Worm (Caenorhabditis elegans): ENCODE results near the gene C08H9.15.

- TF ChIP-seq aly-1 (tag; optimal IDR thresholded peaks at IDR 0.05) (no peak), ceh-13 (GFP tag; optimal IDR thresholded peaks at IDR 0.05) (no peak), hmg-4 (GFP tag; optimal IDR thresholded peaks at IDR 0.05) (no peak), scrt-1 (GFP tag; IDR thresholded peaks at IDR 0.05) (no peak), ama-1 (optimal IDR thresholded peaks at IDR 0.05) (no peak), flt-1 (GFP tag; IDR thresholded peaks at IDR 0.05) (no peak), ceh-36 (tag; optimal IDR thresholded peaks at IDR 0.05) (no peak), tbx-11 (GFP tag; IDR thresholded peaks at IDR 0.05) (no peak), ets-7 (tag; optimal IDR thresholded peaks at IDR 0.05) (no peak), tra-4 (tag; optimal IDR thresholded peaks at IDR 0.05) (no peak), sea-1 (GFP tag; conservative IDR thresholded peaks at IDR 0.05) (no peak), hmbx-1 (tag; optimal IDR thresholded peaks at IDR 0.05) (no peak), F13C5.2 (tag; optimal IDR thresholded peaks at IDR 0.05) (no peak), hnd-1 (tag; optimal IDR thresholded peaks at IDR 0.05) (no peak)
Observed at ce11 chrII:9886216-9886615, 5.2 kb downstream of the C08H9.15 start, which contains the start of gene algn-8.
